Worm (Caenorhabditis elegans) whole organism, young adult: ENCODE measurements around the gene cnc-10.

ENCODE experiments used
- F23B12.7 ChIP-seq: sonication (generic microtip); optimal IDR thresholded peaks from 2 replicates; lab custom pipeline; 2017; ENCODE audit warnings: missing genetic modification characterization, mild to moderate bottlenecking, missing compliant biosample characterization, antibody characterized with exemption, moderate library complexity; ENCODE audit not compliant: insufficient read depth
- ztf-18 ChIP-seq: sonication (generic microtip); optimal IDR thresholded peaks from 2 replicates; lab custom pipeline; 2016; ENCODE audit warnings: missing genotype, mild to moderate bottlenecking, missing genetic modification characterization, missing compliant biosample characterization

DNA sequence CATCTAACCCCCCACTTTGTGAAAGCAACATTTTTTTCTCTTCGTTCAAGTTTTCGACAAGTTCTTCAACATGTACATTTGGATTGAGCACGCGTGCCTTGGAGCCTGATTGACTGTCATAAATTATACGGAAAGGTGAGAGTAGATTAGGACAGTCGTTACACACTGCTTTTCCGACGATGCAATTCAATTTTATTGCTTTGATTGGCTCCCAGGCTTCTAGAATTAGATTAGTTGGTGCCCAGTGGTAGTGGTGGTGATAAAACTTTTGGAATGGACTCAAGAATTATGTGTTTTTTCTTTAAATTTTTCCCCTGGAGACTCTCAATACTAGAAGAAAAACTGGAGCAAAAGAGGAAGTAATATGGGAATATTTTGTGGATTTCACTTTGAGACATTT lies 21.4 kb downstream of the cnc-10 start:
- no peak for TF ChIP-seq ztf-18 (tag; lab: Kevin White, UChicago)
- no peak for TF ChIP-seq F23B12.7 (tag; lab: Kevin White, UChicago)
